Fruit fly (Drosophila melanogaster) whole organism, wandering third instar larva: Measurements from ENCODE around the gene obst-G.

Source experiments
- Dif ChIP-seq: fragments of 200-275, 200-300 bp; sonication (Bioruptor generic); optimal IDR thresholded peaks from 2 replicates; lab custom pipeline; 2018; ENCODE audit warnings: missing biosample characterization, missing genetic modification characterization; ENCODE audit not compliant: partially characterized antibody
- Myc ChIP-seq: fragments of >200 bp; optimal IDR thresholded peaks from 2 replicates; lab custom pipeline; 2017
- N ChIP-seq: fragments of >200 bp; optimal IDR thresholded peaks from 2 replicates; lab custom pipeline; 2018; ENCODE audit warnings: missing biosample characterization, missing external identifiers, missing genetic modification characterization
- Vsx2 ChIP-seq: fragments of 200-300, 225-300 bp; sonication (Bioruptor generic); optimal IDR thresholded peaks from 2 replicates; lab custom pipeline; 2018; ENCODE audit warnings: missing biosample characterization, missing genetic modification characterization; ENCODE audit not compliant: partially characterized antibody
- dmrt93B ChIP-seq: fragments of 200-800 bp; sonication (Bioruptor generic); optimal IDR thresholded peaks from 2 replicates; lab custom pipeline; 2018; ENCODE audit warnings: missing biosample characterization, mild to moderate bottlenecking, missing genetic modification characterization
- lola ChIP-seq: fragments of >200 bp; optimal IDR thresholded peaks from 2 replicates; lab custom pipeline; 2017; ENCODE audit warnings: missing biosample characterization, missing genetic modification characterization

Gene obst-G

DNA sequence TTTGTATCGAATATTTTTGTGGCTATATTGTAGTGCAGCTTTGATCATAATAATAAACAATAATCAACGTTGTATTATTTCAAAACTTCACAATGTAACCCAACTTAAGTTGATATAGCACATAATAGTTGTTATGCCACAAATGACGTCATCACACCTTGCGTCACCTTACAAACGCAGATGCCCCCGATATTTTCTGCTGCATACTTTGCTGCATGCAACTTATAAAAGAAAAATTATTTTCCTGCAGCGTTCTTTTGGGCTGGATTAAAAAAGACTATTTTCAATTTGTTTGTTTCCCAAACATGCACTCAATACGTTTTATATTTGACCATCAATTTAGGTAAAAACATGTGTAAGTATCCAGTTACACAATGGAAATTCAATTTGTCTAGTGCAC lies 34.9 kb downstream of the obst-G start:
- TF ChIP-seq N (GFP tag; lab: Kevin White, UChicago) (peak; percentile 47), Myc (lab: Kevin White, UChicago) (peak; percentile 84), dmrt93B (GFP tag; lab: Kevin White, UChicago) (no peak), lola (GFP tag; lab: Kevin White, UChicago) (peak; percentile 35), Dif (peak; percentile 21), Vsx2 (peak; percentile 70)
